Fruit fly (Drosophila melanogaster) whole organism, embryonic: ENCODE results near the gene CG43800.

Experiments used
- Atf6 ChIP-seq: fragments of 200-800 bp; sonication (Bioruptor generic); IDR thresholded peaks from 2 replicates; pipeline ENCODE4 v1.3.6; 2022; ENCODE audit warnings: missing biosample characterization, missing genetic modification characterization
- Bteb2 ChIP-seq: fragments of 200-800 bp; sonication (Bioruptor generic); optimal IDR thresholded peaks from 2 replicates; lab custom pipeline; 2016; ENCODE audit warnings: missing biosample characterization, missing genetic modification characterization
- CG10147 ChIP-seq: fragments of 200-800 bp; sonication (Bioruptor generic); optimal IDR thresholded peaks from 2 replicates; lab custom pipeline; 2019; ENCODE audit warnings: missing biosample characterization, mild to moderate bottlenecking, missing genetic modification characterization, moderate library complexity
- CG10462 ChIP-seq: fragments of 200-800 bp; sonication (Bioruptor generic); optimal IDR thresholded peaks from 2 replicates; lab custom pipeline; 2016; ENCODE audit warnings: missing biosample characterization, missing genetic modification characterization
- CG12104 ChIP-seq: fragments of 200-800 bp; sonication (Bioruptor generic); optimal IDR thresholded peaks from 3 replicates; lab custom pipeline; 2016; ENCODE audit warnings: missing biosample characterization, missing genetic modification characterization
- CG13287 ChIP-seq: fragments of 200-800 bp; sonication (Bioruptor generic); IDR thresholded peaks from 2 replicates; pipeline ENCODE4 v1.3.6; 2022; ENCODE audit warnings: missing biosample characterization, missing genetic modification characterization; ENCODE audit not compliant: partially characterized antibody
- CG13296 ChIP-seq: fragments of 200-800 bp; sonication (Bioruptor generic); optimal IDR thresholded peaks from 3 replicates; lab custom pipeline; 2018; ENCODE audit warnings: missing biosample characterization, mild to moderate bottlenecking, missing genetic modification characterization
- CG14014 ChIP-seq: fragments of 200-800 bp; sonication (Bioruptor generic); IDR thresholded peaks from 2 replicates; pipeline ENCODE4 v1.3.6; 2022; ENCODE audit warnings: missing biosample characterization, missing genetic modification characterization
- CG14441 ChIP-seq: fragments of 200-800 bp; sonication (Bioruptor generic); IDR thresholded peaks from 2 replicates; pipeline ENCODE4 v1.3.6; 2022; ENCODE audit warnings: missing biosample characterization, missing genetic modification characterization
- CG15269 ChIP-seq: fragments of 200-800 bp; sonication (Bioruptor generic); optimal IDR thresholded peaks from 2 replicates; lab custom pipeline; 2018; ENCODE audit warnings: missing biosample characterization, mild to moderate bottlenecking, missing genetic modification characterization, moderate library complexity
- CG15696 ChIP-seq: fragments of 200-800 bp; sonication (Bioruptor generic); optimal IDR thresholded peaks from 2 replicates; lab custom pipeline; 2019; ENCODE audit warnings: missing biosample characterization, mild to moderate bottlenecking, missing genetic modification characterization, moderate library complexity
- CG17186 ChIP-seq: fragments of 200-800 bp; sonication (Bioruptor generic); optimal IDR thresholded peaks from 3 replicates; lab custom pipeline; 2017; ENCODE audit warnings: missing biosample characterization, missing genetic modification reagents, missing genetic modification characterization
- CG17385 ChIP-seq: fragments of 200-800 bp; sonication (Bioruptor generic); optimal IDR thresholded peaks from 3 replicates; lab custom pipeline; 2018; ENCODE audit warnings: missing biosample characterization, mild to moderate bottlenecking, missing genetic modification characterization
- CG17568 ChIP-seq: fragments of 200-800 bp; sonication (Bioruptor generic); optimal IDR thresholded peaks from 2 replicates; lab custom pipeline; 2018; ENCODE audit warnings: missing biosample characterization, mild to moderate bottlenecking, missing genetic modification characterization, moderate library complexity
- CG1832 ChIP-seq: fragments of 200-800 bp; sonication (Bioruptor generic); optimal IDR thresholded peaks from 2 replicates; lab custom pipeline; 2017; ENCODE audit warnings: missing biosample characterization, mild to moderate bottlenecking, missing genetic modification characterization, inconsistent platforms
- CG18599 ChIP-seq: fragments of 200-800 bp; sonication (Bioruptor generic); optimal IDR thresholded peaks from 3 replicates; lab custom pipeline; 2017; ENCODE audit warnings: missing biosample characterization, missing genetic modification characterization, mild to moderate bottlenecking, moderate library complexity, missing genetic modification reagents
- CG30403 ChIP-seq: fragments of 200-800 bp; sonication (Bioruptor generic); optimal IDR thresholded peaks from 3 replicates; lab custom pipeline; 2016; ENCODE audit warnings: missing biosample characterization, missing genetic modification characterization
- CG31365 ChIP-seq: fragments of 200-800 bp; sonication (Bioruptor generic); optimal IDR thresholded peaks from 2 replicates; lab custom pipeline; 2018; ENCODE audit warnings: missing biosample characterization, mild to moderate bottlenecking, missing genetic modification characterization
- CG7839 ChIP-seq: fragments of 200-800 bp; sonication (Bioruptor generic); optimal IDR thresholded peaks from 3 replicates; lab custom pipeline; 2018; ENCODE audit warnings: missing biosample characterization, mild to moderate bottlenecking, missing genetic modification characterization, moderate library complexity
- CG7987 ChIP-seq: fragments of 200-800 bp; sonication (Bioruptor generic); optimal IDR thresholded peaks from 2 replicates; lab custom pipeline; 2018; ENCODE audit warnings: missing biosample characterization, mild to moderate bottlenecking, missing genetic modification characterization, moderate library complexity
- CG8359 ChIP-seq: fragments of 200-800 bp; sonication (Bioruptor generic); optimal IDR thresholded peaks from 2 replicates; lab custom pipeline; 2017; ENCODE audit warnings: missing biosample characterization, mild to moderate bottlenecking, missing genetic modification characterization, borderline replicate concordance
- CG8765 ChIP-seq: fragments of 200-800 bp; sonication (Bioruptor generic); IDR thresholded peaks from 2 replicates; pipeline ENCODE4 v1.3.6; 2022; ENCODE audit warnings: missing biosample characterization, missing genetic modification characterization
- CG9215 ChIP-seq: fragments of 200-800 bp; sonication (Bioruptor generic); IDR thresholded peaks from 2 replicates; pipeline ENCODE4 v1.3.6; 2022; ENCODE audit warnings: missing biosample characterization, missing genetic modification characterization
- Chrac-16 ChIP-seq: fragments of 200-800 bp; sonication (Bioruptor generic); optimal IDR thresholded peaks from 3 replicates; lab custom pipeline; 2016; ENCODE audit warnings: missing biosample characterization, missing genetic modification characterization
- CrebB ChIP-seq: fragments of 200-800 bp; sonication (Bioruptor generic); optimal IDR thresholded peaks from 3 replicates; lab custom pipeline; 2018; ENCODE audit warnings: missing biosample characterization, mild to moderate bottlenecking, missing genetic modification characterization
- Doc2 ChIP-seq: fragments of 200-800 bp; sonication (Bioruptor generic); IDR thresholded peaks from 2 replicates; pipeline ENCODE4 v1.3.6; 2022; ENCODE audit warnings: missing biosample characterization, missing genetic modification characterization
- E2f1 ChIP-seq: fragments of 200-800 bp; sonication (Bioruptor generic); IDR thresholded peaks from 2 replicates; pipeline ENCODE4 v1.3.6; 2022; ENCODE audit warnings: missing biosample characterization, missing genetic modification characterization
- E2f2 ChIP-seq: fragments of 200-800 bp; sonication (Bioruptor generic); IDR thresholded peaks from 2 replicates; pipeline ENCODE4 v1.3.6; 2022; ENCODE audit warnings: missing biosample characterization, missing genetic modification characterization
- ERR ChIP-seq: fragments of 200-800 bp; sonication (Bioruptor generic); optimal IDR thresholded peaks from 2 replicates; lab custom pipeline; 2016; ENCODE audit warnings: missing biosample characterization, missing genetic modification characterization
- GATAe ChIP-seq: fragments of 200-800 bp; sonication (Bioruptor generic); conservative IDR thresholded peaks from 2 replicates; pipeline ENCODE4 v1.3.6; 2022; ENCODE audit warnings: missing biosample characterization, missing genetic modification characterization
- Hmr ChIP-seq: fragments of 200-800 bp; sonication (Bioruptor generic); optimal IDR thresholded peaks from 3 replicates; lab custom pipeline; 2017; ENCODE audit warnings: mild to moderate bottlenecking, missing biosample characterization, missing genetic modification reagents, missing genetic modification characterization
- Lpt ChIP-seq: fragments of >200 bp; optimal IDR thresholded peaks from 2 replicates; lab custom pipeline; 2018; ENCODE audit warnings: missing biosample characterization, missing genetic modification characterization
- MTF-1 ChIP-seq: fragments of 200-800 bp; sonication (Bioruptor generic); optimal IDR thresholded peaks from 2 replicates; lab custom pipeline; 2018; ENCODE audit warnings: missing biosample characterization, mild to moderate bottlenecking, missing genetic modification characterization, borderline replicate concordance
- Med ChIP-seq: fragments of 200-800 bp; sonication (Bioruptor generic); peaks from one replicate; lab custom pipeline; 2016; ENCODE audit warnings: missing biosample characterization, missing genetic modification characterization, mild to moderate bottlenecking, inconsistent platforms, moderate library complexity
- ap ChIP-seq: fragments of 200-800 bp; sonication (Bioruptor generic); IDR thresholded peaks from 2 replicates; pipeline ENCODE4 v1.3.6; 2022; ENCODE audit warnings: missing biosample characterization, missing genetic modification characterization
- ash1 ChIP-seq: fragments of 200-800 bp; sonication (Bioruptor generic); optimal IDR thresholded peaks from 2 replicates; lab custom pipeline; 2018; ENCODE audit warnings: missing biosample characterization, mild to moderate bottlenecking, missing genetic modification characterization
- bowl ChIP-seq: fragments of 200-800 bp; sonication (Bioruptor generic); IDR thresholded peaks from 2 replicates; pipeline ENCODE4 v1.3.6; 2022; ENCODE audit warnings: missing biosample characterization, missing genetic modification characterization
- chinmo ChIP-seq: fragments of 200-800 bp; sonication (Bioruptor generic); IDR thresholded peaks from 4 replicates; pipeline ENCODE4 v1.3.6; 2022; ENCODE audit warnings: missing biosample characterization, missing genetic modification characterization; ENCODE audit not compliant: partially characterized antibody
- ci ChIP-seq: fragments of 200-800 bp; sonication (Bioruptor generic); IDR thresholded peaks from 3 replicates; pipeline ENCODE4 v1.3.6; 2022; ENCODE audit warnings: missing biosample characterization, missing genetic modification characterization
- hbn ChIP-seq: fragments of 200-800 bp; sonication (Bioruptor generic); IDR thresholded peaks from 2 replicates; pipeline ENCODE4 v1.3.6; 2022; ENCODE audit warnings: missing biosample characterization, missing genetic modification characterization; ENCODE audit not compliant: partially characterized antibody
- klu ChIP-seq: fragments of 200-800 bp; sonication (Bioruptor generic); IDR thresholded peaks from 2 replicates; pipeline ENCODE4 v1.3.6; 2022; ENCODE audit warnings: missing biosample characterization, missing genetic modification characterization
- lab ChIP-seq: fragments of 200-800 bp; sonication (Bioruptor generic); optimal IDR thresholded peaks from 3 replicates; lab custom pipeline; 2017; ENCODE audit warnings: missing biosample characterization, missing genetic modification characterization, mild to moderate bottlenecking, moderate library complexity, missing genetic modification reagents
- mirr ChIP-seq: fragments of 200-800 bp; sonication (Bioruptor generic); optimal IDR thresholded peaks from 3 replicates; lab custom pipeline; 2018; ENCODE audit warnings: missing biosample characterization, mild to moderate bottlenecking, missing genetic modification characterization
- odd ChIP-seq: fragments of 200-800 bp; sonication (Bioruptor generic); optimal IDR thresholded peaks from 2 replicates; lab custom pipeline; 2017; ENCODE audit warnings: missing biosample characterization, mild to moderate bottlenecking, missing genetic modification characterization
- org-1 ChIP-seq: fragments of 200-800 bp; sonication (Bioruptor generic); optimal IDR thresholded peaks from 2 replicates; lab custom pipeline; 2017; ENCODE audit warnings: missing biosample characterization, missing genetic modification characterization
- run ChIP-seq: fragments of 200-800 bp; sonication (Bioruptor generic); optimal IDR thresholded peaks from 3 replicates; lab custom pipeline; 2018; ENCODE audit warnings: missing biosample characterization, mild to moderate bottlenecking, missing genetic modification characterization
- sisA ChIP-seq: fragments of 200-800 bp; sonication (Bioruptor generic); IDR thresholded peaks from 2 replicates; pipeline ENCODE4 v1.3.6; 2022; ENCODE audit warnings: missing biosample characterization, missing genetic modification characterization
- slou ChIP-seq: fragments of 200-800 bp; sonication (Bioruptor generic); optimal IDR thresholded peaks from 3 replicates; lab custom pipeline; 2016; ENCODE audit warnings: missing biosample characterization, missing genetic modification characterization
- wdn ChIP-seq: fragments of 200-800 bp; sonication (Bioruptor generic); IDR thresholded peaks from 2 replicates; pipeline ENCODE4 v1.3.6; 2022; ENCODE audit warnings: missing biosample characterization, missing genetic modification characterization
- z ChIP-seq: fragments of 200-800 bp; sonication (Bioruptor generic); IDR thresholded peaks from 3 replicates; pipeline ENCODE4 v1.3.6; 2022; ENCODE audit warnings: missing biosample characterization, missing genetic modification characterization
- zen2 ChIP-seq: fragments of 200-800 bp; sonication (Bioruptor generic); IDR thresholded peaks from 3 replicates; pipeline ENCODE4 v1.3.6; 2022; ENCODE audit warnings: missing biosample characterization, missing genetic modification characterization; ENCODE audit not compliant: partially characterized antibody

CG43800 gene

dm6 chr2L:7215657-7216056 lies 17.0 kb downstream of the CG43800 start:
- TF ChIP-seq chinmo (GFP tag; lab: Robert Waterston, UW) (no peak), E2f1 (GFP tag; lab: Robert Waterston, UW) (no peak), hbn (GFP tag; lab: Robert Waterston, UW) (no peak), CG15696 (tag; lab: Kevin White, UChicago) (no peak), CG8765 (GFP tag; lab: Robert Waterston, UW) (no peak), CG1832 (GFP tag; lab: Kevin White, UChicago) (no peak), CG7987 (GFP tag; lab: Kevin White, UChicago) (peak; percentile 21), mirr (no peak), CG17385 (GFP tag; lab: Kevin White, UChicago) (no peak), odd (GFP tag; lab: Kevin White, UChicago) (no peak), CG14014 (GFP tag; lab: Robert Waterston, UW) (no peak), CG7839 (tag; lab: Kevin White, UChicago) (peak; percentile 7), CG13296 (GFP tag; lab: Kevin White, UChicago) (peak; percentile 54), CG14441 (GFP tag; lab: Robert Waterston, UW) (no peak), CG18599 (GFP tag; lab: Kevin White, UChicago) (peak; percentile 35), MTF-1 (GFP tag; lab: Kevin White, UChicago) (peak; percentile 13), CG10462 (GFP tag; lab: Kevin White, UChicago) (no peak), E2f2 (no peak), CG10147 (GFP tag; lab: Kevin White, UChicago) (no peak), Atf6 (GFP tag; lab: Robert Waterston, UW) (no peak), Chrac-16 (GFP tag; lab: Kevin White, UChicago) (no peak), Hmr (GFP tag; lab: Kevin White, UChicago) (peak; percentile 41), klu (no peak), sisA (GFP tag; lab: Robert Waterston, UW) (no peak), CrebB (tag; lab: Kevin White, UChicago) (peak; percentile 36), Doc2 (GFP tag; lab: Robert Waterston, UW) (no peak), CG17568 (GFP tag; lab: Kevin White, UChicago) (peak; percentile 50), wdn (GFP tag; lab: Robert Waterston, UW) (0 out of 2 replicates have a peak, but pooled peaks have one; percentile 14), ash1 (GFP tag; lab: Kevin White, UChicago) (no peak), zen2 (GFP tag; lab: Robert Waterston, UW) (no peak), bowl (GFP tag; lab: Robert Waterston, UW) (no peak), Bteb2 (GFP tag; lab: Kevin White, UChicago) (no peak), slou (no peak), CG13287 (GFP tag; lab: Robert Waterston, UW) (no peak), ap (GFP tag; lab: Robert Waterston, UW) (no peak), lab (GFP tag; lab: Kevin White, UChicago) (peak; percentile 59), CG9215 (GFP tag; lab: Robert Waterston, UW) (no peak), Med (peak; percentile 79), org-1 (GFP tag; lab: Kevin White, UChicago) (peak; percentile 28), Lpt (GFP tag; lab: Kevin White, UChicago) (no peak), CG31365 (tag; lab: Kevin White, UChicago) (no peak), run (tag; lab: Kevin White, UChicago) (no peak), ERR (GFP tag; lab: Kevin White, UChicago) (no peak), GATAe (GFP tag; lab: Robert Waterston, UW) (no peak), CG17186 (GFP tag; lab: Kevin White, UChicago) (no peak), z (GFP tag; lab: Robert Waterston, UW) (no peak), ci (no peak), CG8359 (GFP tag; lab: Kevin White, UChicago) (no peak), CG15269 (no peak), CG12104 (no peak), CG30403 (no peak)
